Worm (Caenorhabditis elegans): ENCODE measurements around the gene ZK813.5.

The ZK813.5 gene

DNA sequence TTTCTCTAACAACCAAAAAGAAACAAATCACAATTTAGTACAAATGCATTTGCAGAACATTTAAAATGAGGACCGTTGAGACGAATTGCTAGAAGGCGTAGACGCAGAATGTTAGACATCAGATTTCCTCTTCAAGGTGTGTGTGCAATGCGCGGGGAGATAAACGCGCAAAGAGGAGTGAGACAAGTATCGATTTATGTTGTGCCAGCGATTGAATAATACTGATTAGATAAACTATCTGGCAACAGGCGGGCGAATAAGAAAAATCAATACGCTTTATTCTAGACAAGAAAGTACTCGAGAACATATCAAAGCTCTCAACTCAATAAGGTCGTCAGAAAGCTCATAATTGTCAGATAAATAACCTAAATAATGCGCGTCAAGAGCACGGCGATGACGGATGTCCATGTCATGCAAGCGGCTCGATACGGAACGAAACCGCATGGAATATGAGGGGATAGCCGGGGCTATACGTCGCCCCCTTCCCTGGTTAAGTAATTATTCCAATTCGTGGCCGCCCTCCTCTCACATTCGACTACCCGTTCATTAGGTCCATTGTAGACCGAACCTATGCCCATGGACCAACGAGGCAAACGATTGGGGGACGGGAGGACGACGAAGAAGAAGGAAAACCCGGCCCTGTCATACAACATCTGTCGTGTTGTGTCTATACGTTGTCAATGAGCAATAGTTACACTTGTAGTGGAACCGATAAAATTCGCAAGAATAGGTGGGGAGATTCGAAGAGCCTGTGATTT is 16.2 kb upstream of the ZK813.5 start:
- TF ChIP-seq unc-55 (GFP tag; optimal IDR thresholded peaks at IDR 0.05) (peak; percentile 28), nhr-10 (tag; optimal IDR thresholded peaks at IDR 0.05) (no peak)

DNA sequence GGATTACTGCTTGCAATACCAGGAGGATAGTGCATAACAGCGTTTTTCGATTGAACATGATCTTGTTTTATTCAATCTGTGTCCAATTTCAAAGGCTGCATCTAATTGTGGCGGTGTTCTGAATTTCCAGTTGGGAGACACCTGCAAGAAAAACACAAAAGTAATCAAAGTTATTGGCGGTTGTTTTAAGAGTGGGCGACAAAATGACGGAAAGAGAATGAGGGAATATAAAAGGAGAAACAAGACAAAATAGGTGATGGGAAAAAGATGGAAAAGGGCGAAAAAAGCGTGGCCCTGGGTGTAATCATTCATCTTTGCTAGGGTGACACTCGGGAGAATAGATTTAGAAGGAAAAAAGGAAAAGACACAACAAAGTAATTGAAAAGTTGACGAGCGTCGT is 14.8 kb upstream of the ZK813.5 start, which contains the start of the genes ZK377.15 and sax-3:
ZK377.15 (minus strand) TSS at position 101 of the 400 bp plus-strand sequence.
sax-3 (minus strand) TSS at position 143 of the 400 bp plus-strand sequence.
- TF ChIP-seq crh-2 (tag; optimal IDR thresholded peaks at IDR 0.05) (no peak), nhr-6 (tag; optimal IDR thresholded peaks at IDR 0.05) (no peak), sem-4 (tag; optimal IDR thresholded peaks at IDR 0.05) (no peak), nhr-21 (tag; optimal IDR thresholded peaks at IDR 0.05) (no peak), fos-1 (tag; optimal IDR thresholded peaks at IDR 0.05) (no peak), blmp-1 (tag; optimal IDR thresholded peaks at IDR 0.05; ENCODE audit: insufficient read depth) (no peak), snpc-4 (tag; optimal IDR thresholded peaks at IDR 0.05) (no peak), unc-39 (tag; optimal IDR thresholded peaks at IDR 0.05) (no peak), nhr-10 (tag; optimal IDR thresholded peaks at IDR 0.05) (no peak), sma-9 (GFP tag; optimal IDR thresholded peaks at IDR 0.05) (no peak), sma-9 (tag; optimal IDR thresholded peaks at IDR 0.05) (no peak), ztf-11 (tag; optimal IDR thresholded peaks at IDR 0.05) (no peak)

DNA sequence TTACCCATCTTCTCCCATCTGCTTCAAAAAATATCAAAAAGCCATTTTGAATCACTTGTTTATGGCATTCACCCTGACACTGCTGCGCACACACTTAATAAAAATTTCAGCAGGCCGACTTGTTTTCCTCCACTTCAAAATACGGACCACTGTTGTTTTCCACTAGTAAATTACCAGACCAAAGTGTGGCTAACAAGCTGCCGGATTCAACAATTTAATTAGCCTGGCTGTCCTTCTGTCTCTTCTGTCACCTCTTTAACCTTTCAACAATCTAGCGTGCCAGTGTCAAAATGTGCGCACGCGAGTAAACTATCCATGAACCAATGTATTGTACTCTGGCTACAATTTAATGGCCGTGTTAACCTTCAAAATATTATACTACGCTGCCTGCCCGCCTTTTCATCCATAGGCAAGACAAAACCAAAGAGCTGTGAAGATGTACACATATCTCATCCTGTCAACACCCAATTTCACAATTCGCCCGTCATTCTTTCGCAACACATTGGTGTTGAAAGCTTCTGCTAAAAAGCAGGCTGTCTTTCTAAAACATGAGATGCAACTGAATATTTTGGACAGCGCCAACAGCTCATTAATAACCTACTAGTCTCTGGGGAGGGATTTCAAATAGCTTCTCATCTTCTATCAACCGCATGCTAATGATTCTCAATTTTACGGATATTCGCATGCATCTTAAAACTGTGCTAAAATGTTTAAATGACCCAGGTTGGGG is 13.5 kb upstream of the ZK813.5 start:
- TF ChIP-seq unc-55 (GFP tag; optimal IDR thresholded peaks at IDR 0.05): peak; percentile 70
- TF ChIP-seq zag-1 (tag; optimal IDR thresholded peaks at IDR 0.05): peak; percentile 38
- no peak for TF ChIP-seq fos-1 (tag; optimal IDR thresholded peaks at IDR 0.05)

DNA sequence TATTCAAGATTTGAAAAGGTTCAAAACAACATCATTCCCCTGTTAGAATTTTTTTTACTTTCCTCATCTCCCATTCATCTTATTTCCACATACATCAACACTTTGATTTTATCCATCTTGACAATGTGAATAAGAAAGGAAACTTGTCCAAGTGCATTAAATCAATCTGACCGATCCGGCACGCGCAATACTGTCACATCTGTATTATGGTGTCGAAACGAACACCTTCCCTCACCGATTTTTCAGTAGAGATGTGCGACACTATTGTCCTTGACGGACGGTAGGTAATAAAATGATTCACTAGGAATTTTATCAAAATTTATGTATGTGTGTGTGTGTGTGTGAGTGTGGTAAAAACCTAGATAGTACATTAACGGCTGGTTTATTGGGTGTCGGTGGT is 12.9 kb upstream of the ZK813.5 start:
- TF ChIP-seq unc-62 (GFP tag; optimal IDR thresholded peaks at IDR 0.05) (no peak), unc-39 (tag; optimal IDR thresholded peaks at IDR 0.05) (no peak), fos-1 (tag; optimal IDR thresholded peaks at IDR 0.05) (no peak)

DNA sequence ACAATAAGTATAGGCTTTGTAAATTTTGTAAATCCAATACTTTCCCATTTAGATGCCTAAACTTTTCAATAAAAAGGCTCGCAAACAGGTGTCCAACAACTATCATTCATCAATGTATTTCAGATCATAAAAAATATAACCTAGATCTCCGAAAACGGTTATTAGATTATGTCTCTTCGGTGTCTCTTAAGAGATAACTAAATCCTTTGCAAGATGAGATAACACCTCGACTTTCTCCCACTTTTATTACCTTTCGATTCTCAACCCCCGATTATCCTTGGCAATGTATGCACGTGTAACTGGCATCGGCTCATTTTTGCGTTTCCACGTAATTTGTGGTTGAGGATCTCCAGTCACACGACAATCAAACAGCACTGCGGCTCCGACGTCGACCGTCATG is 11.1 kb upstream of the ZK813.5 start:
- TF ChIP-seq sma-9 (GFP tag; optimal IDR thresholded peaks at IDR 0.05): no peak
- TF ChIP-seq sma-9 (tag; optimal IDR thresholded peaks at IDR 0.05): no peak
- no peak for TF ChIP-seq ztf-1 (GFP tag; conservative IDR thresholded peaks at IDR 0.05)
- no peak for TF ChIP-seq C34F6.9 (tag; optimal IDR thresholded peaks at IDR 0.05)
- no peak for TF ChIP-seq ZK546.5 (tag; optimal IDR thresholded peaks at IDR 0.05)
- no peak for TF ChIP-seq fos-1 (tag; optimal IDR thresholded peaks at IDR 0.05)
- no peak for TF ChIP-seq nhr-237 (tag; optimal IDR thresholded peaks at IDR 0.05)
- no peak for TF ChIP-seq elt-1 (tag; optimal IDR thresholded peaks at IDR 0.05)
- no peak for TF ChIP-seq ztf-4 (tag; optimal IDR thresholded peaks at IDR 0.05)
- TF ChIP-seq lin-11 (tag; optimal IDR thresholded peaks at IDR 0.05): no peak
- no peak for TF ChIP-seq blmp-1 (tag; optimal IDR thresholded peaks at IDR 0.05; ENCODE audit: insufficient read depth)
- no peak for TF ChIP-seq nhr-25 (tag; optimal IDR thresholded peaks at IDR 0.05)
- TF ChIP-seq zag-1 (tag; optimal IDR thresholded peaks at IDR 0.05): no peak

DNA sequence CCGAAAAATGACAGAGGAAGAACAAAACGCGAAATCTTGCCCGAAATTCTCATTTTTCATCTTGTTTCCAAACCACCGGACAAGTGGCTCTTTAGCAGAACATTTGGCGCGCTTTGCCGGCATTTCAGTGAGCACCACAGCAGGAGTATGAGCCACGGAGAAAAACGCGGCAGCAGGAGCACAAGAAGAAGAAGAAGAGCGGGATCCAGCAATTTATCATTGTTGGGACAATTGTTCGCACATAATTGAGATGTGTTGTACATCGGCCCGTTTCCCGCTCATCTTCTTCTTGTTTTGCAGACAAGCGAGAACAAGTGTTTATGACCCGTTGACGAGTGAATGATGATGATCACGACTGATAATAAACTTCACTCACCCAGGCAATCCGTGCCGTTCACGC is 4.5 kb upstream of the ZK813.5 start:
- TF ChIP-seq mdl-1 (tag; optimal IDR thresholded peaks at IDR 0.05) (no peak), aly-2 (tag; optimal IDR thresholded peaks at IDR 0.05) (no peak), mab-5 (tag; optimal IDR thresholded peaks at IDR 0.05) (peak; percentile 82), sma-9 (GFP tag; optimal IDR thresholded peaks at IDR 0.05) (peak; percentile 61), sma-9 (tag; optimal IDR thresholded peaks at IDR 0.05) (no peak), C34F6.9 (tag; optimal IDR thresholded peaks at IDR 0.05) (peak; percentile 22), unc-55 (GFP tag; optimal IDR thresholded peaks at IDR 0.05) (peak; percentile 2), lin-39 (tag; optimal IDR thresholded peaks at IDR 0.05) (peak; percentile 65), F13H6.1 (tag; optimal IDR thresholded peaks at IDR 0.05) (peak; percentile 76), nhr-6 (tag; optimal IDR thresholded peaks at IDR 0.05) (no peak), lsy-2 (tag; optimal IDR thresholded peaks at IDR 0.05) (peak in 1 of 2 experiments; percentile 19), nhr-237 (tag; optimal IDR thresholded peaks at IDR 0.05) (no peak)
